ENCODE assay signal across 2 fruit fly cellular contexts in genomic region chr3R:11604654-11605436, dm6.
A peak's percentile ranks its signal among the peaks of the same experiment; 100 is the strongest.
TF ChIP-seq lines count a peak whose summit lies in the region.

No protein-coding gene starts in this region.

TF ChIP-seq in whole organism, embryonic, 481 proteins besides CTCF, POLR2A, EP300 and RAD21 (continued from another document and continues in another):
- TF ChIP-seq CG7839 (tag; optimal IDR thresholded peaks at IDR 0.05; lab: Kevin White, UChicago) (no peak), CG2875 (GFP tag; optimal IDR thresholded peaks at IDR 0.05; lab: Kevin White, UChicago) (no peak), Awh (GFP tag; IDR thresholded peaks at IDR 0.05; lab: Robert Waterston, UW) (0 out of 2 replicates have a peak, but pooled peaks have one; percentile 26), gce (GFP tag; IDR thresholded peaks at IDR 0.05; lab: Robert Waterston, UW) (peak; percentile 49; the same call in 1 of the 3 replicates), jing (GFP tag; optimal IDR thresholded peaks at IDR 0.05; lab: Kevin White, UChicago) (no peak), ac (GFP tag; optimal IDR thresholded peaks at IDR 0.05; lab: Kevin White, UChicago) (no peak), CG3838 (GFP tag; optimal IDR thresholded peaks at IDR 0.05; lab: Kevin White, UChicago) (no peak), CG31388 (GFP tag; optimal IDR thresholded peaks at IDR 0.05; lab: Kevin White, UChicago) (no peak), Optix (GFP tag; IDR thresholded peaks at IDR 0.05; lab: Robert Waterston, UW) (no peak), unpg (GFP tag; optimal IDR thresholded peaks at IDR 0.05; lab: Kevin White, UChicago) (no peak), nom (GFP tag; optimal IDR thresholded peaks at IDR 0.05; lab: Kevin White, UChicago) (peak; percentile 80), CG9817 (tag; optimal IDR thresholded peaks at IDR 0.05; lab: Kevin White, UChicago) (no peak), B-H2 (GFP tag; optimal IDR thresholded peaks at IDR 0.05; lab: Kevin White, UChicago) (no peak), H15 (GFP tag; IDR thresholded peaks at IDR 0.05; lab: Robert Waterston, UW) (no peak), CG42726 (GFP tag; IDR thresholded peaks at IDR 0.05; lab: Robert Waterston, UW; ENCODE audit: partially characterized antibody) (no peak), CG17568 (GFP tag; optimal IDR thresholded peaks at IDR 0.05; lab: Kevin White, UChicago) (peak; percentile 22), CG34376 (GFP tag; optimal IDR thresholded peaks at IDR 0.05; lab: Kevin White, UChicago) (no peak), en (GFP tag; optimal IDR thresholded peaks at IDR 0.05; lab: Kevin White, UChicago) (no peak), CG16779 (GFP tag; IDR thresholded peaks at IDR 0.05; lab: Robert Waterston, UW) (no peak), lov (optimal IDR thresholded peaks at IDR 0.05; lab: Kevin White, UChicago) (no peak), lov (GFP tag; IDR thresholded peaks at IDR 0.05; lab: Robert Waterston, UW) (no peak), CG2678 (tag; optimal IDR thresholded peaks at IDR 0.05; lab: Kevin White, UChicago) (peak; percentile 5), Deaf1 (tag; optimal IDR thresholded peaks at IDR 0.05; lab: Kevin White, UChicago) (peak; percentile 31), fd3F (GFP tag; optimal IDR thresholded peaks at IDR 0.05; lab: Kevin White, UChicago) (no peak), CG31365 (tag; optimal IDR thresholded peaks at IDR 0.05; lab: Kevin White, UChicago) (no peak), odd (GFP tag; optimal IDR thresholded peaks at IDR 0.05; lab: Kevin White, UChicago) (no peak), Dad (GFP tag; optimal IDR thresholded peaks at IDR 0.05; lab: Kevin White, UChicago) (no peak), CG17328 (GFP tag; IDR thresholded peaks at IDR 0.05; lab: Robert Waterston, UW) (no peak), lola (GFP tag; optimal IDR thresholded peaks at IDR 0.05; lab: Kevin White, UChicago) (no peak), CG8765 (GFP tag; IDR thresholded peaks at IDR 0.05; lab: Robert Waterston, UW) (no peak), CG15073 (GFP tag; optimal IDR thresholded peaks at IDR 0.05; lab: Kevin White, UChicago) (no peak), CG11247 (GFP tag; IDR thresholded peaks at IDR 0.05; lab: Robert Waterston, UW) (no peak), insv (GFP tag; optimal IDR thresholded peaks at IDR 0.05; lab: Kevin White, UChicago) (no peak), ranshi (GFP tag; IDR thresholded peaks at IDR 0.05; lab: Robert Waterston, UW) (no peak), CG17829 (tag; optimal IDR thresholded peaks at IDR 0.05; lab: Kevin White, UChicago) (no peak), CG1024 (GFP tag; IDR thresholded peaks at IDR 0.05; lab: Robert Waterston, UW) (no peak), pb (GFP tag; optimal IDR thresholded peaks at IDR 0.05; lab: Kevin White, UChicago) (no peak), CG8281 (tag; optimal IDR thresholded peaks at IDR 0.05; lab: Kevin White, UChicago) (no peak), Mes4 (GFP tag; optimal IDR thresholded peaks at IDR 0.05; lab: Kevin White, UChicago) (no peak), stc (GFP tag; IDR thresholded peaks at IDR 0.05; lab: Robert Waterston, UW) (peak; percentile 32; the same call in 1 of the 2 replicates), CoRest (tag; optimal IDR thresholded peaks at IDR 0.05; lab: Kevin White, UChicago) (no peak), CG12071 (GFP tag; optimal IDR thresholded peaks at IDR 0.05; lab: Kevin White, UChicago) (no peak), bbx (GFP tag; IDR thresholded peaks at IDR 0.05; lab: Robert Waterston, UW; ENCODE audit: partially characterized antibody) (no peak; the same call in 1 of the 2 replicates), tio (GFP tag; optimal IDR thresholded peaks at IDR 0.05; lab: Kevin White, UChicago) (no peak), B-H1 (GFP tag; IDR thresholded peaks at IDR 0.05; lab: Robert Waterston, UW) (no peak), inv (GFP tag; IDR thresholded peaks at IDR 0.05; lab: Robert Waterston, UW; ENCODE audit: partially characterized antibody) (no peak), disco-r (GFP tag; optimal IDR thresholded peaks at IDR 0.05; lab: Kevin White, UChicago) (no peak), CG32532 (GFP tag; IDR thresholded peaks at IDR 0.05; lab: Robert Waterston, UW) (peak; percentile 68; the same call in 1 of the 2 replicates), CG4360 (GFP tag; IDR thresholded peaks at IDR 0.05; lab: Robert Waterston, UW) (peak; percentile 50), CG8924 (tag; optimal IDR thresholded peaks at IDR 0.05; lab: Kevin White, UChicago) (no peak), CG18764 (GFP tag; optimal IDR thresholded peaks at IDR 0.05; lab: Kevin White, UChicago) (no peak), CG1529 (GFP tag; optimal IDR thresholded peaks at IDR 0.05; lab: Kevin White, UChicago) (no peak), Opbp (GFP tag; IDR thresholded peaks at IDR 0.05; lab: Robert Waterston, UW; ENCODE audit: partially characterized antibody) (peak; percentile 48; the same call in 1 of the 3 replicates), Dll (GFP tag; IDR thresholded peaks at IDR 0.05; lab: Robert Waterston, UW; ENCODE audit: partially characterized antibody) (peak; percentile 77), lbe (GFP tag; optimal IDR thresholded peaks at IDR 0.05; lab: Kevin White, UChicago) (peak; percentile 44), CG2116 (GFP tag; optimal IDR thresholded peaks at IDR 0.05; lab: Kevin White, UChicago) (peak; percentile 11), CG13287 (GFP tag; IDR thresholded peaks at IDR 0.05; lab: Robert Waterston, UW; ENCODE audit: partially characterized antibody) (peak; percentile 76), zen2 (GFP tag; IDR thresholded peaks at IDR 0.05; lab: Robert Waterston, UW; ENCODE audit: partially characterized antibody) (peak; percentile 90; the same call in 2 of the 3 replicates), CG11398 (GFP tag; optimal IDR thresholded peaks at IDR 0.05; lab: Kevin White, UChicago) (no peak), esg (GFP tag; conservative IDR thresholded peaks at IDR 0.05; lab: Robert Waterston, UW) (no peak), bcd (GFP tag; optimal IDR thresholded peaks at IDR 0.05; lab: Kevin White, UChicago) (no peak), CG17912 (GFP tag; optimal IDR thresholded peaks at IDR 0.05; lab: Kevin White, UChicago) (no peak), H2.0 (GFP tag; IDR thresholded peaks at IDR 0.05; lab: Robert Waterston, UW) (0 out of 2 replicates have a peak, but pooled peaks have one; percentile 3), Max (GFP tag; optimal IDR thresholded peaks at IDR 0.05; lab: Kevin White, UChicago) (no peak), CG9437 (GFP tag; optimal IDR thresholded peaks at IDR 0.05; lab: Kevin White, UChicago) (no peak), sna (GFP tag; IDR thresholded peaks at IDR 0.05; lab: Robert Waterston, UW; ENCODE audit: partially characterized antibody) (peak; percentile 80)

TF ChIP-seq in whole organism, prepupa, 60 proteins besides CTCF, POLR2A, EP300 and RAD21 (continued from another document):
- TF ChIP-seq pdm3 (GFP tag; optimal IDR thresholded peaks at IDR 0.05; lab: Kevin White, UChicago) (no peak), Ets96B (tag; optimal IDR thresholded peaks at IDR 0.05; lab: Kevin White, UChicago) (peak; percentile 25), CG4318 (GFP tag; optimal IDR thresholded peaks at IDR 0.05; lab: Kevin White, UChicago) (no peak), fkh (GFP tag; optimal IDR thresholded peaks at IDR 0.05; lab: Kevin White, UChicago) (no peak), CG6163 (GFP tag; IDR thresholded peaks at IDR 0.05; lab: Robert Waterston, UW) (peak; percentile 70; the same call in 2 of the 3 replicates), Sox14 (GFP tag; optimal IDR thresholded peaks at IDR 0.05; lab: Kevin White, UChicago) (no peak), CG8632 (GFP tag; optimal IDR thresholded peaks at IDR 0.05; lab: Kevin White, UChicago) (no peak), CG11762 (GFP tag; optimal IDR thresholded peaks at IDR 0.05; lab: Kevin White, UChicago; ENCODE audit: insufficient read depth) (no peak), CG9139 (GFP tag; optimal IDR thresholded peaks at IDR 0.05; lab: Kevin White, UChicago) (peak; percentile 72), Gug (GFP tag; IDR thresholded peaks at IDR 0.05; lab: Robert Waterston, UW) (no peak), Hr39 (GFP tag; optimal IDR thresholded peaks at IDR 0.05; lab: Kevin White, UChicago) (no peak), OdsH (GFP tag; optimal IDR thresholded peaks at IDR 0.05; lab: Kevin White, UChicago) (no peak), dac (GFP tag; optimal IDR thresholded peaks at IDR 0.05; lab: Kevin White, UChicago) (no peak), Hr4 (GFP tag; optimal IDR thresholded peaks at IDR 0.05; lab: Kevin White, UChicago) (no peak), CG1621 (tag; optimal IDR thresholded peaks at IDR 0.05; lab: Kevin White, UChicago) (no peak), achi (GFP tag; optimal IDR thresholded peaks at IDR 0.05; lab: Kevin White, UChicago) (no peak), lz (GFP tag; optimal IDR thresholded peaks at IDR 0.05; lab: Kevin White, UChicago) (no peak), fd59A (GFP tag; optimal IDR thresholded peaks at IDR 0.05; lab: Kevin White, UChicago) (no peak), CG34406 (GFP tag; optimal IDR thresholded peaks at IDR 0.05; lab: Kevin White, UChicago) (no peak), CG6276 (GFP tag; optimal IDR thresholded peaks at IDR 0.05; lab: Kevin White, UChicago) (peak; percentile 67), Smox (GFP tag; optimal IDR thresholded peaks at IDR 0.05; lab: Kevin White, UChicago) (no peak), CG8119 (GFP tag; IDR thresholded peaks at IDR 0.05; lab: Robert Waterston, UW) (peak; percentile 70), CG10631 (GFP tag; optimal IDR thresholded peaks at IDR 0.05; lab: Kevin White, UChicago) (no peak), fd85E (GFP tag; optimal IDR thresholded peaks at IDR 0.05; lab: Kevin White, UChicago) (no peak), Eip93F (GFP tag; optimal IDR thresholded peaks at IDR 0.05; lab: Kevin White, UChicago) (peak; percentile 10), Sox102F (GFP tag; optimal IDR thresholded peaks at IDR 0.05; lab: Kevin White, UChicago) (peak; percentile 26), CG6792 (GFP tag; optimal IDR thresholded peaks at IDR 0.05; lab: Kevin White, UChicago) (no peak), CG11902 (GFP tag; optimal IDR thresholded peaks at IDR 0.05; lab: Kevin White, UChicago) (no peak), CG3919 (GFP tag; optimal IDR thresholded peaks at IDR 0.05; lab: Kevin White, UChicago) (peak; percentile 8), Eip75B (GFP tag; optimal IDR thresholded peaks at IDR 0.05; lab: Kevin White, UChicago) (peak; percentile 10), net (GFP tag; optimal IDR thresholded peaks at IDR 0.05; lab: Kevin White, UChicago) (no peak), ss (GFP tag; optimal IDR thresholded peaks at IDR 0.05; lab: Kevin White, UChicago) (peak; percentile 64 to 70), CG32006 (GFP tag; optimal IDR thresholded peaks at IDR 0.05; lab: Kevin White, UChicago) (no peak), Ets21C (GFP tag; optimal IDR thresholded peaks at IDR 0.05; lab: Kevin White, UChicago) (no peak), vri (GFP tag; optimal IDR thresholded peaks at IDR 0.05; lab: Kevin White, UChicago) (peak; percentile 7), acj6 (GFP tag; optimal IDR thresholded peaks at IDR 0.05; lab: Kevin White, UChicago) (no peak), topi (GFP tag; optimal IDR thresholded peaks at IDR 0.05; lab: Kevin White, UChicago) (no peak), CG10669 (GFP tag; optimal IDR thresholded peaks at IDR 0.05; lab: Kevin White, UChicago) (peak; percentile 30)
TF ChIP-seq in whole organism, prepupa: peak in this region for 20.
